Worm (Caenorhabditis elegans): Measurements from ENCODE around the gene F41C6.6.

- TF ChIP-seq W03F9.2 (tag; optimal IDR thresholded peaks at IDR 0.05) (no peak), him-1 (tag; optimal IDR thresholded peaks at IDR 0.05) (no peak)
These were observed 7.0 kb downstream of the F41C6.6 start, which contains the start of gene F41C6.4 for ce11 chrX:6874723-6875122.

Measured in whole organism, L4/young adult.